Fruit fly (Drosophila melanogaster): Measurements from ENCODE around the gene CG33325.

- TF ChIP-seq Pif1A (GFP tag; optimal IDR thresholded peaks at IDR 0.05) (no peak), Snoo (tag; optimal IDR thresholded peaks at IDR 0.05) (no peak), Pif1B (GFP tag; optimal IDR thresholded peaks at IDR 0.05) (no peak), CG10348 (GFP tag; IDR thresholded peaks at IDR 0.05) (no peak), fd96Ca (GFP tag; IDR thresholded peaks at IDR 0.05) (no peak), CG34367 (tag; optimal IDR thresholded peaks at IDR 0.05) (no peak), CG12605 (GFP tag; IDR thresholded peaks at IDR 0.05) (no peak), CG32121 (GFP tag; IDR thresholded peaks at IDR 0.05) (no peak), rn (GFP tag; IDR thresholded peaks at IDR 0.05) (no peak), EcR (GFP tag; optimal IDR thresholded peaks at IDR 0.05) (no peak)
Measured at dm6 chr3R:8686446-8686845, 6.6 kb upstream of the CG33325 start.

Measured in whole organism, pupa.